Fruit fly (Drosophila melanogaster) whole organism, embryonic: ENCODE data around the gene CG12818.
A peak's percentile ranks its signal among the peaks of the same experiment; 100 is the strongest.

Experiments used
- BEAF-32 ChIP-seq: fragments of 200-800 bp; sonication (Bioruptor generic); optimal IDR thresholded peaks from 3 replicates; lab custom pipeline; 2017; ENCODE audit warnings: missing biosample characterization, missing genetic modification characterization, mild to moderate bottlenecking, moderate library complexity, missing genetic modification reagents
- Bgb ChIP-seq: fragments of 200-800 bp; sonication (Bioruptor generic); IDR thresholded peaks from 2 replicates; pipeline ENCODE4 v1.3.6; 2022; ENCODE audit warnings: missing biosample characterization, missing genetic modification characterization; ENCODE audit not compliant: partially characterized antibody
- C15 ChIP-seq: fragments of 200-800 bp; sonication (Bioruptor generic); IDR thresholded peaks from 3 replicates; pipeline ENCODE4 v1.3.6; 2022; ENCODE audit warnings: missing biosample characterization, missing genetic modification characterization
- CG11085 ChIP-seq: fragments of 200-800 bp; sonication (Bioruptor generic); IDR thresholded peaks from 2 replicates; pipeline ENCODE4 v1.3.6; 2022; ENCODE audit warnings: missing biosample characterization, missing genetic modification characterization
- CG12155 ChIP-seq: fragments of 200-800 bp; sonication (Bioruptor generic); optimal IDR thresholded peaks from 3 replicates; lab custom pipeline; 2016; ENCODE audit warnings: missing biosample characterization, missing genetic modification characterization
- CG13775 ChIP-seq: fragments of 200-800 bp; sonication (Bioruptor generic); optimal IDR thresholded peaks from 3 replicates; lab custom pipeline; 2017; ENCODE audit warnings: missing biosample characterization, mild to moderate bottlenecking, missing genetic modification characterization
- CG15073 ChIP-seq: fragments of 200-800 bp; sonication (Bioruptor generic); optimal IDR thresholded peaks from 2 replicates; lab custom pipeline; 2016; ENCODE audit warnings: missing biosample characterization, missing genetic modification characterization
- CG15269 ChIP-seq: fragments of 200-800 bp; sonication (Bioruptor generic); optimal IDR thresholded peaks from 2 replicates; lab custom pipeline; 2018; ENCODE audit warnings: missing biosample characterization, mild to moderate bottlenecking, missing genetic modification characterization, moderate library complexity
- CG16815 ChIP-seq: fragments of 200-800 bp; sonication (Bioruptor generic); optimal IDR thresholded peaks from 3 replicates; lab custom pipeline; 2017; ENCODE audit warnings: missing biosample characterization, mild to moderate bottlenecking, missing genetic modification characterization
- CG18262 ChIP-seq: fragments of 200-800 bp; optimal IDR thresholded peaks from 3 replicates; lab custom pipeline; 2019; ENCODE audit warnings: missing biosample characterization, mild to moderate bottlenecking, missing genetic modification characterization, moderate library complexity
- CG2129 ChIP-seq: fragments of 200-800 bp; sonication (Bioruptor generic); IDR thresholded peaks from 2 replicates; pipeline ENCODE4 v1.3.6; 2022; ENCODE audit warnings: missing biosample characterization, missing genetic modification characterization; ENCODE audit not compliant: partially characterized antibody
- CG34376 ChIP-seq: fragments of 200-800 bp; sonication (Bioruptor generic); optimal IDR thresholded peaks from 2 replicates; lab custom pipeline; 2018; ENCODE audit warnings: missing biosample characterization, mild to moderate bottlenecking, missing genetic modification characterization
- CG34422 ChIP-seq: fragments of 200-800 bp; sonication (Bioruptor generic); IDR thresholded peaks from 3 replicates; pipeline ENCODE4 v1.3.6; 2022; ENCODE audit warnings: missing biosample characterization, missing genetic modification characterization
- CG3726 ChIP-seq: fragments of 200-800 bp; sonication (Bioruptor generic); IDR thresholded peaks from 3 replicates; pipeline ENCODE4, ENCODE4 v1.3.6; 2022; ENCODE audit warnings: missing biosample characterization, missing genetic modification characterization
- CG42726 ChIP-seq: fragments of 200-800 bp; sonication (Bioruptor generic); IDR thresholded peaks from 2 replicates; pipeline ENCODE4 v1.3.6; 2022; ENCODE audit warnings: missing biosample characterization, missing genetic modification characterization; ENCODE audit not compliant: partially characterized antibody
- CG8089 ChIP-seq: fragments of 200-800 bp; sonication (Bioruptor generic); optimal IDR thresholded peaks from 3 replicates; lab custom pipeline; 2016; ENCODE audit warnings: missing biosample characterization, missing genetic modification characterization
- CG9727 ChIP-seq: fragments of 200-800 bp; sonication (Bioruptor generic); optimal IDR thresholded peaks from 3 replicates; lab custom pipeline; 2017; ENCODE audit warnings: missing biosample characterization, mild to moderate bottlenecking, missing genetic modification characterization
- CHES-1-like ChIP-seq: fragments of 200-800 bp; sonication (Bioruptor generic); optimal IDR thresholded peaks from 2 replicates; lab custom pipeline; 2016; ENCODE audit warnings: missing biosample characterization, missing genetic modification characterization
- CTCF ChIP-seq: fragments of 200-800 bp; sonication (Bioruptor generic); optimal IDR thresholded peaks from 2 replicates; lab custom pipeline; 2017; ENCODE audit warnings: missing biosample characterization, mild to moderate bottlenecking, missing genetic modification characterization, moderate library complexity
- CrebB ChIP-seq: fragments of 200-800 bp; sonication (Bioruptor generic); optimal IDR thresholded peaks from 3 replicates; lab custom pipeline; 2018; ENCODE audit warnings: missing biosample characterization, mild to moderate bottlenecking, missing genetic modification characterization
- Doc2 ChIP-seq: fragments of 200-800 bp; sonication (Bioruptor generic); IDR thresholded peaks from 2 replicates; pipeline ENCODE4 v1.3.6; 2022; ENCODE audit warnings: missing biosample characterization, missing genetic modification characterization
- Ets97D ChIP-seq: fragments of 200-800 bp; sonication (Bioruptor generic); optimal IDR thresholded peaks from 3 replicates; lab custom pipeline; 2016; ENCODE audit warnings: missing biosample characterization, missing genetic modification characterization
- Hmr ChIP-seq: fragments of 200-800 bp; sonication (Bioruptor generic); optimal IDR thresholded peaks from 3 replicates; lab custom pipeline; 2017; ENCODE audit warnings: mild to moderate bottlenecking, missing biosample characterization, missing genetic modification reagents, missing genetic modification characterization
- Hmx ChIP-seq: fragments of 200-800 bp; sonication (Bioruptor generic); optimal IDR thresholded peaks from 2 replicates; lab custom pipeline; 2016; ENCODE audit warnings: missing biosample characterization, missing genetic modification characterization
- Mes4 ChIP-seq: fragments of 200-800 bp; sonication (Bioruptor generic); optimal IDR thresholded peaks from 2 replicates; lab custom pipeline; 2016; ENCODE audit warnings: missing biosample characterization, missing genetic modification characterization
- Xbp1 ChIP-seq: fragments of 200-800 bp; sonication (Bioruptor generic); optimal IDR thresholded peaks from 3 replicates; lab custom pipeline; 2016; ENCODE audit warnings: missing biosample characterization, mild to moderate bottlenecking, missing genetic modification characterization
- ab ChIP-seq: fragments of 200-800 bp; sonication (Bioruptor generic); optimal IDR thresholded peaks from 2 replicates; lab custom pipeline; 2016; ENCODE audit warnings: missing biosample characterization, missing genetic modification characterization
- btn ChIP-seq: fragments of 200-800 bp; sonication (Bioruptor generic); optimal IDR thresholded peaks from 2 replicates; lab custom pipeline; 2016; ENCODE audit warnings: missing biosample characterization, missing genetic modification characterization
- chinmo ChIP-seq: fragments of 200-800 bp; sonication (Bioruptor generic); IDR thresholded peaks from 4 replicates; pipeline ENCODE4 v1.3.6; 2022; ENCODE audit warnings: missing biosample characterization, missing genetic modification characterization; ENCODE audit not compliant: partially characterized antibody
- corto ChIP-seq: fragments of 200-800 bp; sonication (Bioruptor generic); optimal IDR thresholded peaks from 2 replicates; lab custom pipeline; 2016; ENCODE audit warnings: missing biosample characterization, mild to moderate bottlenecking, missing genetic modification characterization, moderate library complexity
- en ChIP-seq: fragments of 200-800 bp; sonication (Bioruptor generic); optimal IDR thresholded peaks from 2 replicates; lab custom pipeline; 2016; ENCODE audit warnings: missing biosample characterization, missing genetic modification characterization
- gem ChIP-seq: fragments of 200-800 bp; sonication (Bioruptor generic); optimal IDR thresholded peaks from 2 replicates; lab custom pipeline; 2019; ENCODE audit warnings: missing biosample characterization, mild to moderate bottlenecking, missing genetic modification characterization, moderate library complexity
- grau ChIP-seq: fragments of 200-800 bp; optimal IDR thresholded peaks from 3 replicates; lab custom pipeline; 2019; ENCODE audit warnings: missing biosample characterization, mild to moderate bottlenecking, missing genetic modification characterization, moderate library complexity
- gsb ChIP-seq: fragments of 200-800 bp; sonication (Bioruptor generic); IDR thresholded peaks from 2 replicates; pipeline ENCODE4 v1.3.6; 2022; ENCODE audit warnings: missing biosample characterization, missing genetic modification characterization
- ham ChIP-seq: fragments of 200-800 bp; sonication (Bioruptor generic); IDR thresholded peaks from 2 replicates; pipeline ENCODE4 v1.3.6; 2022; ENCODE audit warnings: missing biosample characterization, missing genetic modification characterization
- hth ChIP-seq: fragments of >200 bp; optimal IDR thresholded peaks from 2 replicates; lab custom pipeline; 2017; ENCODE audit warnings: inconsistent platforms
- jing ChIP-seq: fragments of 200-800 bp; sonication (Bioruptor generic); optimal IDR thresholded peaks from 2 replicates; lab custom pipeline; 2018; ENCODE audit warnings: missing biosample characterization, mild to moderate bottlenecking, missing genetic modification characterization
- knrl ChIP-seq: fragments of 200-800 bp; sonication (Bioruptor generic); IDR thresholded peaks from 3 replicates; pipeline ENCODE4 v1.3.6; 2022; ENCODE audit warnings: missing biosample characterization, missing genetic modification characterization; ENCODE audit not compliant: partially characterized antibody
- maf-S ChIP-seq: fragments of 200-800 bp; sonication (Bioruptor generic); optimal IDR thresholded peaks from 2 replicates; lab custom pipeline; 2016; ENCODE audit warnings: missing biosample characterization, missing genetic modification characterization
- mirr ChIP-seq: fragments of 200-800 bp; sonication (Bioruptor generic); optimal IDR thresholded peaks from 3 replicates; lab custom pipeline; 2018; ENCODE audit warnings: missing biosample characterization, mild to moderate bottlenecking, missing genetic modification characterization
- nau ChIP-seq: fragments of 200-800 bp; sonication (Bioruptor generic); optimal IDR thresholded peaks from 3 replicates; lab custom pipeline; 2017; ENCODE audit warnings: missing biosample characterization, mild to moderate bottlenecking, missing genetic modification characterization, missing genetic modification reagents
- pum ChIP-seq: fragments of 200-800 bp; sonication (Bioruptor generic); optimal IDR thresholded peaks from 2 replicates; lab custom pipeline; 2016; ENCODE audit warnings: missing biosample characterization, missing genetic modification characterization
- pzg ChIP-seq: fragments of 200-800 bp; sonication (Bioruptor generic); optimal IDR thresholded peaks from 3 replicates; lab custom pipeline; 2018; ENCODE audit warnings: missing biosample characterization, mild to moderate bottlenecking, missing genetic modification characterization, moderate library complexity
- schlank ChIP-seq: fragments of 200-800 bp; sonication (Bioruptor generic); optimal IDR thresholded peaks from 2 replicates; lab custom pipeline; 2018; ENCODE audit warnings: missing biosample characterization, mild to moderate bottlenecking, missing genetic modification characterization
- sens ChIP-seq: fragments of 200-800 bp; sonication (Bioruptor generic); peaks from one replicate; lab custom pipeline; 2016; ENCODE audit warnings: missing biosample characterization, missing genetic modification characterization
- sob ChIP-seq: fragments of 200-800 bp; sonication (Bioruptor generic); IDR thresholded peaks from 2 replicates; pipeline ENCODE4 v1.3.6; 2022; ENCODE audit warnings: missing biosample characterization, missing genetic modification characterization
- tna ChIP-seq: fragments of 200-800 bp; sonication (Bioruptor generic); IDR thresholded peaks from 2 replicates; pipeline ENCODE4 v1.3.6; 2022; ENCODE audit warnings: missing biosample characterization, missing genetic modification characterization; ENCODE audit not compliant: partially characterized antibody
- toy ChIP-seq: fragments of 200-800 bp; sonication (Bioruptor generic); IDR thresholded peaks from 2 replicates; pipeline ENCODE4 v1.3.6; 2022; ENCODE audit warnings: missing biosample characterization, missing genetic modification characterization
- twi ChIP-seq: fragments of 200-800 bp; optimal IDR thresholded peaks from 2 replicates; lab custom pipeline; 2019; ENCODE audit warnings: missing biosample characterization, mild to moderate bottlenecking, missing genetic modification characterization, moderate library complexity
- zen2 ChIP-seq: fragments of 200-800 bp; sonication (Bioruptor generic); IDR thresholded peaks from 3 replicates; pipeline ENCODE4 v1.3.6; 2022; ENCODE audit warnings: missing biosample characterization, missing genetic modification characterization; ENCODE audit not compliant: partially characterized antibody

Gene CG12818

DNA sequence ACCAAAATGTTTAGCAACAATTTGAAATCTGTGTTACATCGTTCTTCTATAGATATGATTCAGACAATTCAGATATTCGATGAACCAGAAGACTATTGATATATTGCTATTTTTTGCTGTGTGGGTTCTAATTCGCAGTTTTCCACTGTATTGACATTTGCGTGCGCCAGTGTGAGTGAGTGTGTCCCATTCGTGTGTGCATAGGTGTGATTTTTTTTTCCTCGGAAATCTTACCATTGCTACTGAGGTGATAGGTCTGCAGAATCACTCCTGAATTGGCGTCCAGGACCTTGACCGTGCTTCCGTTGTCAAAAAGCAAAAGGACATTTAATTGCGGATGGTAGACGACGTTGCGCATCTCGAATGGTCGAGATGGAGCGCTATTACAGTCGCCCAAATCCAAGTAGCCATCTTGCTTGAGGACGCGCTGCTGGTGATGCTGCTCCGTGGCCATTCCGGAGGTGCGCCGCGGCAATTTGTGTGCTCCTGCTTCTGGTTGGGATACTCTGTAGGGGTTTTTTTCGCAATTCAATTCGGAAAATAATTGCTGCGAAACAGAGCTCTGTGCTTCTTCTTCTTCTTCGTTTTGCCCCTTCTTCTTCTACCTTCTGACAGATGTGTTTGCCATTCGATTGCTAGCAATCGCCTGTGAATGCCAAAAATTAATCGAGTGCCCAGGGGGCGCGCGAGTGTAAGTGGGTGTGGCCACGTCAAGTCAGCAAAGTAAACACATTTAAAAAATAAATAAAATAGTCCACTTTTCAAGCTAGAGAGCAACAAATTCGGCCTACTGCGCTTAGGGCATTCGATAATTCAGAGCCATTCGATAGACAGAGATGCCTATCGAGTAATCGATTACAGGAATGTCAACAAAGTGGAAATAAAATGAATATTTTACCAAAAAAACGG, at the start of gene CG12818, which contains the start of gene Bruce (continued):
- TF ChIP-seq corto (GFP tag; lab: Kevin White, UChicago) (no peak), Doc2 (GFP tag; lab: Robert Waterston, UW) (no peak), CG8089 (GFP tag; lab: Kevin White, UChicago) (no peak), CG34376 (GFP tag; lab: Kevin White, UChicago) (no peak), CG9727 (GFP tag; lab: Kevin White, UChicago) (no peak), pzg (GFP tag; lab: Kevin White, UChicago) (peak; percentile 77), CG42726 (peak; percentile 39; the same call in 1 of the 2 replicates), CG34422 (GFP tag; lab: Robert Waterston, UW) (peak; percentile 43; the same call in 1 of the 3 replicates), btn (GFP tag; lab: Kevin White, UChicago) (no peak), BEAF-32 (GFP tag; lab: Kevin White, UChicago) (peak; percentile 53), en (GFP tag; lab: Kevin White, UChicago) (no peak), CG15073 (GFP tag; lab: Kevin White, UChicago) (no peak), jing (no peak), sens (GFP tag; lab: Kevin White, UChicago) (no peak), chinmo (GFP tag; lab: Robert Waterston, UW) (peak; percentile 64; the same call in 1 of the 4 replicates), CG11085 (no peak), CG15269 (no peak), Hmr (GFP tag; lab: Kevin White, UChicago) (no peak), Bgb (peak; percentile 79), Mes4 (GFP tag; lab: Kevin White, UChicago) (no peak), gsb (no peak), CG16815 (GFP tag; lab: Kevin White, UChicago) (no peak), zen2 (GFP tag; lab: Robert Waterston, UW) (peak; percentile 60; the same call in 1 of the 3 replicates), Hmx (GFP tag; lab: Kevin White, UChicago) (no peak), knrl (GFP tag; lab: Robert Waterston, UW) (peak; percentile 71), C15 (GFP tag; lab: Robert Waterston, UW) (no peak), mirr (no peak), schlank (tag; lab: Kevin White, UChicago) (no peak), CG2129 (GFP tag; lab: Robert Waterston, UW) (peak; percentile 51), hth (lab: Kevin White, UChicago) (no peak), CHES-1-like (GFP tag; lab: Kevin White, UChicago) (peak; percentile 47), tna (GFP tag; lab: Robert Waterston, UW) (peak; percentile 93), toy (GFP tag; lab: Robert Waterston, UW) (no peak), Ets97D (GFP tag; lab: Kevin White, UChicago) (peak; percentile 64), Xbp1 (GFP tag; lab: Kevin White, UChicago) (no peak), pum (GFP tag; lab: Kevin White, UChicago) (no peak), CrebB (no peak), CG3726 (GFP tag; lab: Robert Waterston, UW) (no peak), sob (GFP tag; lab: Robert Waterston, UW) (no peak), CG12155 (GFP tag; lab: Kevin White, UChicago) (no peak), ham (no peak), CG18262 (tag; lab: Kevin White, UChicago) (no peak), CG13775 (GFP tag; lab: Kevin White, UChicago) (no peak), CTCF (no peak), ab (no peak), twi (tag; lab: Kevin White, UChicago) (no peak), gem (no peak), grau (tag; lab: Kevin White, UChicago) (no peak), maf-S (GFP tag; lab: Kevin White, UChicago) (no peak), nau (GFP tag; lab: Kevin White, UChicago) (no peak)
